Fruit fly (Drosophila melanogaster) S2 (cell line): ENCODE results near the gene CG12057.

Source experiments
- CG8478 ChIP-seq: fragments of >200 bp; optimal IDR thresholded peaks from 2 replicates; lab custom pipeline; 2018
- CTCF ChIP-seq, 2 experiments: fragments of >200 bp; optimal IDR thresholded peaks; 2 replicates each; lab custom pipeline; 2018

dm6 chrX:9152127-9152598, 39.3 kb upstream of the CG12057 start:
- peak; percentile 85 to 89 for TF ChIP-seq CTCF (optimal IDR thresholded peaks at IDR 0.05; lab: Kevin White, UChicago)
- TF ChIP-seq CG8478 (lab: Kevin White, UChicago) = no peak
